Worm (Caenorhabditis elegans) whole organism, late embryonic: Measurements from ENCODE around the gene F12A10.9.

Experiments used
- ama-1 ChIP-seq: fragments of 150-350 bp; optimal IDR thresholded peaks from 2 replicates; lab custom pipeline; 2014
- ceh-45 ChIP-seq: fragments of 200-800 bp; sonication (Bioruptor generic); IDR thresholded peaks from 2 replicates; pipeline ENCODE4 v1.3.6; 2022; ENCODE audit warnings: missing genetic modification reagents, missing genetic modification characterization, missing compliant biosample characterization
- dmd-4 ChIP-seq: sonication (generic microtip); optimal IDR thresholded peaks from 2 replicates; lab custom pipeline; 2016; ENCODE audit warnings: borderline replicate concordance, missing genetic modification characterization, missing compliant biosample characterization
- elt-2 ChIP-seq: sonication (generic microtip); optimal IDR thresholded peaks from 2 replicates; lab custom pipeline; 2016; ENCODE audit warnings: missing genetic modification reagents, missing genetic modification characterization, missing compliant biosample characterization
- gmeb-2 ChIP-seq: sonication (generic microtip); optimal IDR thresholded peaks from 2 replicates; lab custom pipeline; 2016; ENCODE audit warnings: missing genetic modification characterization, inconsistent platforms, missing compliant biosample characterization
- nfya-1 ChIP-seq: sonication (generic microtip); optimal IDR thresholded peaks from 2 replicates; lab custom pipeline; 2017; ENCODE audit warnings: missing genetic modification characterization, mild to moderate bottlenecking, missing compliant biosample characterization, antibody characterized with exemption, moderate library complexity
- nhr-232 ChIP-seq: sonication (generic microtip); optimal IDR thresholded peaks from 2 replicates; lab custom pipeline; 2016; ENCODE audit warnings: missing genetic modification characterization, missing compliant biosample characterization
- npax-4 ChIP-seq: sonication (generic microtip); optimal IDR thresholded peaks from 2 replicates; lab custom pipeline; 2016; ENCODE audit warnings: missing genetic modification characterization, missing compliant biosample characterization
- odd-2 ChIP-seq: sonication (generic microtip); optimal IDR thresholded peaks from 2 replicates; lab custom pipeline; 2017; ENCODE audit warnings: antibody characterized with exemption, mild to moderate bottlenecking, missing genetic modification characterization, missing compliant biosample characterization
- pha-4 ChIP-seq: fragments of 150-350 bp; optimal IDR thresholded peaks from 2 replicates; lab custom pipeline; 2018; ENCODE audit warnings: missing biosample characterization, missing genetic modification reagents, missing genetic modification characterization
- rnt-1 ChIP-seq: sonication (generic microtip); optimal IDR thresholded peaks from 2 replicates; lab custom pipeline; 2016; ENCODE audit warnings: missing genetic modification characterization, missing compliant biosample characterization
- sdc-2 ChIP-seq: sonication (generic microtip); optimal IDR thresholded peaks from 2 replicates; lab custom pipeline; 2016; ENCODE audit warnings: missing genotype, missing genetic modification characterization, missing compliant biosample characterization
- unc-55 ChIP-seq: sonication (generic microtip); optimal IDR thresholded peaks from 2 replicates; lab custom pipeline; 2017; ENCODE audit warnings: missing biosample characterization, missing genetic modification reagents, missing genetic modification characterization
- unc-86 ChIP-seq: sonication (generic microtip); optimal IDR thresholded peaks from 2 replicates; lab custom pipeline; 2016; ENCODE audit warnings: missing genetic modification characterization, missing compliant biosample characterization

ce11 chrII:5458683-5459410, 39.6 kb upstream of the F12A10.9 start:
- TF ChIP-seq sdc-2 (tag; lab: Kevin White, UChicago), result no peak
- TF ChIP-seq dmd-4 (tag; lab: Kevin White, UChicago), result no peak
- no peak for TF ChIP-seq ceh-45 (GFP tag; lab: Robert Waterston, UW)
- TF ChIP-seq pha-4 (tag; lab: Kevin White, UChicago), result no peak
- no peak for TF ChIP-seq nhr-232 (tag; lab: Kevin White, UChicago)
- no peak for TF ChIP-seq nfya-1 (tag; lab: Kevin White, UChicago)
- no peak for TF ChIP-seq elt-2 (tag; lab: Kevin White, UChicago)
- no peak for TF ChIP-seq gmeb-2 (tag; lab: Kevin White, UChicago)
- TF ChIP-seq npax-4 (tag; lab: Kevin White, UChicago), result no peak
- TF ChIP-seq unc-55 (GFP tag; lab: Kevin White, UChicago), result no peak
- no peak for TF ChIP-seq unc-86 (tag; lab: Kevin White, UChicago)
- TF ChIP-seq rnt-1 (tag; lab: Kevin White, UChicago), result no peak
- no peak for TF ChIP-seq ama-1 (lab: Kevin White, UChicago)
- TF ChIP-seq odd-2 (tag; lab: Kevin White, UChicago), result no peak
